Fruit fly (Drosophila melanogaster): ENCODE data around the gene pelo.

pelo gene

dm6 chr2L:9677101-9677500 is 23.5 kb upstream of the pelo start:
- TF ChIP-seq Med (GFP tag), result peak; percentile 45
- 0 out of 2 replicates have a peak, but pooled peaks have one; percentile 17 for TF ChIP-seq Rfx (GFP tag; IDR thresholded peaks at IDR 0.05)
- no peak for TF ChIP-seq CG4328 (GFP tag; optimal IDR thresholded peaks at IDR 0.05)
- no peak for TF ChIP-seq CG6272 (GFP tag; IDR thresholded peaks at IDR 0.05)
- peak; percentile 47; the same call in 1 of the 3 replicates for TF ChIP-seq so (GFP tag; IDR thresholded peaks at IDR 0.05)
- no peak for TF ChIP-seq Eip74EF (GFP tag; optimal IDR thresholded peaks at IDR 0.05)
- no peak for TF ChIP-seq ken (GFP tag; IDR thresholded peaks at IDR 0.05)
- TF ChIP-seq sd (tag; optimal IDR thresholded peaks at IDR 0.05), result peak; percentile 70
- TF ChIP-seq CG15269 (tag; optimal IDR thresholded peaks at IDR 0.05), result peak; percentile 10
- peak; percentile 54; the same call in 1 of the 2 replicates for TF ChIP-seq crol (GFP tag; IDR thresholded peaks at IDR 0.05)
- TF ChIP-seq Bgb (GFP tag; IDR thresholded peaks at IDR 0.05; ENCODE audit: partially characterized antibody), result no peak
- TF ChIP-seq Pdp1 (GFP tag; optimal IDR thresholded peaks at IDR 0.05), result peak in 1 of 2 experiments; percentile 89
- TF ChIP-seq CG12769 (tag; optimal IDR thresholded peaks at IDR 0.05), result peak; percentile 74
- TF ChIP-seq CG13775 (GFP tag; optimal IDR thresholded peaks at IDR 0.05), result no peak
- TF ChIP-seq sr (GFP tag; IDR thresholded peaks at IDR 0.05), result peak; percentile 97
- peak; percentile 7 for TF ChIP-seq CG7987 (GFP tag; optimal IDR thresholded peaks at IDR 0.05)
- no peak for TF ChIP-seq Dll (GFP tag; IDR thresholded peaks at IDR 0.05; ENCODE audit: partially characterized antibody)
- 0 out of 3 replicates have a peak, but pooled peaks have one; percentile 18 for TF ChIP-seq ci (GFP tag; IDR thresholded peaks at IDR 0.05)
- peak; percentile 96 for TF ChIP-seq CG13894 (tag; optimal IDR thresholded peaks at IDR 0.05)
- TF ChIP-seq CG8290 (GFP tag; optimal IDR thresholded peaks at IDR 0.05), result no peak
- TF ChIP-seq CG8290 (tag; optimal IDR thresholded peaks at IDR 0.05), result peak in 1 of 2 experiments; percentile 14
- TF ChIP-seq pum (GFP tag; optimal IDR thresholded peaks at IDR 0.05), result no peak
- TF ChIP-seq PHDP (tag; optimal IDR thresholded peaks at IDR 0.05), result no peak
- TF ChIP-seq HLH4C (GFP tag; IDR thresholded peaks at IDR 0.05; ENCODE audit: partially characterized antibody), result no peak
- TF ChIP-seq cwo (GFP tag; optimal IDR thresholded peaks at IDR 0.05), result peak; percentile 71
- peak; percentile 40 for TF ChIP-seq cg (GFP tag; optimal IDR thresholded peaks at IDR 0.05)
- TF ChIP-seq CG32767 (GFP tag; IDR thresholded peaks at IDR 0.05), result 0 out of 2 replicates have a peak, but pooled peaks have one; percentile 30
- no peak for TF ChIP-seq Antp (GFP tag; optimal IDR thresholded peaks at IDR 0.05)
- TF ChIP-seq chinmo (GFP tag; IDR thresholded peaks at IDR 0.05; ENCODE audit: partially characterized antibody), result peak; percentile 70; the same call in 2 of the 4 replicates

dm6 chr2L:9679789-9680188 is 20.8 kb upstream of the pelo start:
- TF ChIP-seq MTF-1 (GFP tag; optimal IDR thresholded peaks at IDR 0.05; ENCODE audit: borderline replicate concordance), result no peak
- no peak for TF ChIP-seq kay (GFP tag; optimal IDR thresholded peaks at IDR 0.05)
- TF ChIP-seq CHES-1-like (GFP tag; optimal IDR thresholded peaks at IDR 0.05), result no peak
- no peak for TF ChIP-seq CG6683 (GFP tag; optimal IDR thresholded peaks at IDR 0.05)
- TF ChIP-seq sr (GFP tag; IDR thresholded peaks at IDR 0.05), result peak; percentile 79; the same call in 2 of the 3 replicates
- TF ChIP-seq hb (GFP tag; IDR thresholded peaks at IDR 0.05; ENCODE audit: partially characterized antibody), result no peak
- TF ChIP-seq mld (GFP tag; IDR thresholded peaks at IDR 0.05; ENCODE audit: partially characterized antibody), result 0 out of 3 replicates have a peak, but pooled peaks have one; percentile 25
- TF ChIP-seq CG4328 (GFP tag; optimal IDR thresholded peaks at IDR 0.05), result peak; percentile 12
- no peak for TF ChIP-seq sens (GFP tag)
- TF ChIP-seq sd (tag; optimal IDR thresholded peaks at IDR 0.05), result peak; percentile 92
- no peak for TF ChIP-seq CG16815 (GFP tag; optimal IDR thresholded peaks at IDR 0.05)
- TF ChIP-seq az2 (GFP tag; optimal IDR thresholded peaks at IDR 0.05), result no peak
- no peak for TF ChIP-seq hbn (GFP tag; IDR thresholded peaks at IDR 0.05; ENCODE audit: partially characterized antibody)
- no peak for TF ChIP-seq CG13424 (tag; optimal IDR thresholded peaks at IDR 0.05)
- TF ChIP-seq CG12769 (tag; optimal IDR thresholded peaks at IDR 0.05), result peak; percentile 24
- no peak for TF ChIP-seq CG14860 (GFP tag; IDR thresholded peaks at IDR 0.05; ENCODE audit: partially characterized antibody)
- TF ChIP-seq nau (GFP tag; optimal IDR thresholded peaks at IDR 0.05), result peak; percentile 70
